Fruit fly (Drosophila melanogaster) ovary, adult (tissue): ENCODE measurements around the gene GstD4.

Experiments
- CG17801 ChIP-seq: fragments of 200-800 bp; optimal IDR thresholded peaks from 2 replicates; lab custom pipeline; 2019; ENCODE audit warnings: missing biosample characterization, mild to moderate bottlenecking, missing genetic modification characterization, moderate library complexity; ENCODE audit not compliant: partially characterized antibody

The GstD4 gene

DNA sequence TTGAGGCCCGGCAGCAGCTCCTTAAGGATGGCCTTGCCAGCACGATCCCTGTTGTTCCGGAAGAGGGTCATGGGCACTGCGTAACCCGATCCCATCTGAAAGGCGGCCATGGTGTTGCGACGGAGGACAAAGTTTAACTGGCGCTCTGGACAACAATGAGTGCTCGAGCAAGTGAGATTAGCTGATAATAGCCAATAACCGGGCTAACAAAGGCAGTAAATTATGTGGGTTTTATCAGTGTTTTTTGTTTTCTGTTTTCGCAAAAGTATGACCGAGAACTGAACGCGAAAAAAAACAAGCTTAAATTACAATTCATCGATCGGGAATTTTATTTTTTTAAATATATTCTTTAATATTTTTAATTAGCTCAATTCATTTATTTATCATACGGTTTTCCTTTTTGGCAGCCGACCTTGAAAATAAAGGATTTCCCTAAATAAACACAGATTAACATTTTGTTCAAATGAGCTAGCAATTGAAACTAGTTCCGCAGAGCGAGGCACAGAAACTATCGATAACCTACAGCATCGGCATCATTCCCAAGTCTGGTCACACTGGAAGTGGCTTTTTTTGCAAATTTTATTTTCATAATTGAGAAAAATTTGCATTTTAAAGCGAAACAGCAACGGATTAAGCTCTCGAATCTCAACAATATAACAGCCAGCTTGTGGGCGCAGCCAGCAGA is 39.5 kb downstream of the GstD4 start, which contains the start of the genes Dip-C and pps:
Gene Dip-C (minus strand): TSS at position 486 of the 685 bp plus-strand sequence.
Gene pps (plus strand): TSS at position 555 of the 685 bp plus-strand sequence.
- TF ChIP-seq CG17801, result peak; percentile 41

DNA sequence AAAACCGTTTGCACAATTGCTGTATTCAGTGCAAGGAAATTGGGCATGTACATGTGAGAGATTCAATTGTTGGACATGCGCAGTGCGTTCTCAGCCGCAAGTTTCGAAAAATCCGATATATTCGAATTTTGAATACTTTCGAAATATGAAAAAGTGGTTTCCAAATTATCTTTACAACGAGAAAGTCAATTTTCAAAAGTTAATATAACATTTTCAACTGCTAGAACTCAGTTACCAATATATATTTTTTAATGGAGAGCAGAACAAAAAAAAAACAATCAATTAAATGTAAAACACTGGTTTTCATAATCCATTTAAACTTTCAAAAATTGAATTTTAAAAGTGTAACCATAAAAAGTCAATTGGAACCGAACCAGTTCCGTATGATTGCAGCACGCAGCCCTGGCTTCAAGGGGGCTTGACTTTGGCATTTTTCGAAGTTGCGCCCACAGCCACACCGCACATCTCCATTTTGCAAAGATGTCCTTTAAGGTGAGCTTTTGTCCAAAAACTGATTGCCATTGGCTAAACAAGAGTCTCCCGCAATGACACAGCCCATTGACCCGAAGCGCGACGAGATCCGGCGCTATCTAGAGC is 48.6 kb downstream of the GstD4 start, which contains the start of the genes Scgbeta and CG17202:
Gene Scgbeta (minus strand): TSS at position 51 of the 597 bp plus-strand sequence.
Gene CG17202 (plus strand): TSS at position 390 of the 597 bp plus-strand sequence.
- no peak for TF ChIP-seq CG17801

DNA sequence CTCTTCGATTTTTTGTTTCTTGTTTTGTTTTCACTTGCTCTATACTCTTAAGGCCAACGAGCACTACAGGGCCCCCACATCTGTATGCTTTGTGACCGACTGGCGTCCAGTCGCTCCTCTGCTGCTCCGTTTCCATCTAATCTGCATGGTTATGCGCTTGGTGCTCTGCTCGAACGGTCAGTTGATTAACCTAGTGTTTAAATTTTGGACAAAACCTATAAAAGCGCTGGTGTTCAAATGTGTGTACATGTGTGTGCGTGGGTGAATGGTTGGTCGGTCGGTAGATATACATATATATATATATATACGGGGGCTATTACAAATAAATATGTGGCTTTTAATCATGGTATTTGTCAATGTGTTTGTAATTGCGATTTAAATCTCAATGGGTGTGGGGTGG is 50.1 kb downstream of the GstD4 start:
- TF ChIP-seq CG17801, result no peak
